Fruit fly (Drosophila melanogaster) whole organism, embryonic: Measurements from ENCODE around the gene CG7896.

ENCODE experiments used
- Atf3 ChIP-seq: fragments of 200-800 bp; sonication (Bioruptor generic); optimal IDR thresholded peaks from 3 replicates; lab custom pipeline; 2016; ENCODE audit warnings: missing biosample characterization, missing genetic modification characterization
- CG11085 ChIP-seq: fragments of 200-800 bp; sonication (Bioruptor generic); IDR thresholded peaks from 2 replicates; pipeline ENCODE4 v1.3.6; 2022; ENCODE audit warnings: missing biosample characterization, missing genetic modification characterization
- CG11456 ChIP-seq: fragments of 200-800 bp; sonication (Bioruptor generic); IDR thresholded peaks from 3 replicates; pipeline ENCODE4 v1.3.6; 2022; ENCODE audit warnings: missing biosample characterization, missing genetic modification characterization
- CG11560 ChIP-seq: fragments of 200-800 bp; sonication (Bioruptor generic); IDR thresholded peaks from 3 replicates; pipeline ENCODE4 v1.3.6; 2022; ENCODE audit warnings: missing biosample characterization, missing genetic modification characterization
- CG12299 ChIP-seq: fragments of 200-800 bp; sonication (Bioruptor generic); optimal IDR thresholded peaks from 2 replicates; lab custom pipeline; 2018; ENCODE audit warnings: missing biosample characterization, mild to moderate bottlenecking, missing genetic modification characterization
- CG13123 ChIP-seq: fragments of 200-800 bp; sonication (Bioruptor generic); optimal IDR thresholded peaks from 2 replicates; lab custom pipeline; 2016; ENCODE audit warnings: missing biosample characterization, missing genetic modification characterization
- CG15696 ChIP-seq: fragments of 200-800 bp; sonication (Bioruptor generic); optimal IDR thresholded peaks from 2 replicates; lab custom pipeline; 2019; ENCODE audit warnings: missing biosample characterization, mild to moderate bottlenecking, missing genetic modification characterization, moderate library complexity
- CG1603 ChIP-seq: fragments of 200-800 bp; sonication (Bioruptor generic); optimal IDR thresholded peaks from 2 replicates; lab custom pipeline; 2019; ENCODE audit warnings: missing biosample characterization, mild to moderate bottlenecking, missing genetic modification characterization, moderate library complexity
- CG16779 ChIP-seq: fragments of 200-800 bp; sonication (Bioruptor generic); IDR thresholded peaks from 2 replicates; pipeline ENCODE4 v1.3.6; 2022; ENCODE audit warnings: missing biosample characterization, missing genetic modification characterization
- CG17361 ChIP-seq: fragments of 200-800 bp; sonication (Bioruptor generic); IDR thresholded peaks from 3 replicates; pipeline ENCODE4 v1.3.6; 2022; ENCODE audit warnings: missing biosample characterization, missing genetic modification characterization
- CG17612 ChIP-seq: fragments of 200-800 bp; sonication (Bioruptor generic); IDR thresholded peaks from 2 replicates; pipeline ENCODE4 v1.3.6; 2022; ENCODE audit warnings: missing biosample characterization, missing genetic modification characterization
- CG17802 ChIP-seq: fragments of 200-800 bp; sonication (Bioruptor generic); optimal IDR thresholded peaks from 2 replicates; lab custom pipeline; 2018; ENCODE audit warnings: missing biosample characterization, mild to moderate bottlenecking, missing genetic modification characterization, moderate library complexity
- CG30403 ChIP-seq: fragments of 200-800 bp; sonication (Bioruptor generic); optimal IDR thresholded peaks from 3 replicates; lab custom pipeline; 2016; ENCODE audit warnings: missing biosample characterization, missing genetic modification characterization
- CG30431 ChIP-seq: fragments of 200-800 bp; sonication (Bioruptor generic); optimal IDR thresholded peaks from 2 replicates; lab custom pipeline; 2017; ENCODE audit warnings: missing biosample characterization, missing genetic modification characterization
- CG3065 ChIP-seq: fragments of 200-800 bp; sonication (Bioruptor generic); optimal IDR thresholded peaks from 2 replicates; lab custom pipeline; 2016; ENCODE audit warnings: missing biosample characterization, missing genetic modification characterization
- CG31224 ChIP-seq: fragments of 200-800 bp; sonication (Bioruptor generic); IDR thresholded peaks from 2 replicates; pipeline ENCODE4 v1.3.6; 2022; ENCODE audit warnings: missing biosample characterization, missing genetic modification characterization
- CG3163 ChIP-seq: fragments of 200-800 bp; sonication (Bioruptor generic); optimal IDR thresholded peaks from 3 replicates; lab custom pipeline; 2016; ENCODE audit warnings: missing biosample characterization, missing genetic modification characterization
- CG32767 ChIP-seq: fragments of 200-800 bp; sonication (Bioruptor generic); IDR thresholded peaks from 2 replicates; pipeline ENCODE4 v1.3.6; 2022; ENCODE audit warnings: missing biosample characterization, missing genetic modification characterization
- CG3407 ChIP-seq: fragments of 200-800 bp; sonication (Bioruptor generic); optimal IDR thresholded peaks from 2 replicates; lab custom pipeline; 2018; ENCODE audit warnings: missing biosample characterization, mild to moderate bottlenecking, missing genetic modification characterization
- CG3847 ChIP-seq: fragments of 200-800 bp; sonication (Bioruptor generic); IDR thresholded peaks from 2 replicates; pipeline ENCODE4 v1.3.6; 2022; ENCODE audit warnings: missing biosample characterization, missing genetic modification characterization
- CG4820 ChIP-seq: fragments of 200-800 bp; sonication (Bioruptor generic); optimal IDR thresholded peaks from 3 replicates; lab custom pipeline; 2016; ENCODE audit warnings: missing biosample characterization, missing genetic modification characterization
- CG7271 ChIP-seq: fragments of 200-800 bp; sonication (Bioruptor generic); optimal IDR thresholded peaks from 2 replicates; lab custom pipeline; 2018; ENCODE audit warnings: missing biosample characterization, mild to moderate bottlenecking, missing genetic modification characterization, moderate library complexity
- CG8281 ChIP-seq: fragments of 200-800 bp; sonication (Bioruptor generic); optimal IDR thresholded peaks from 2 replicates; lab custom pipeline; 2018; ENCODE audit warnings: missing biosample characterization, mild to moderate bottlenecking, missing genetic modification characterization, moderate library complexity
- CG8359 ChIP-seq: fragments of 200-800 bp; sonication (Bioruptor generic); optimal IDR thresholded peaks from 2 replicates; lab custom pipeline; 2017; ENCODE audit warnings: missing biosample characterization, mild to moderate bottlenecking, missing genetic modification characterization, borderline replicate concordance
- Doc3 ChIP-seq: fragments of 200-800 bp; sonication (Bioruptor generic); IDR thresholded peaks from 3 replicates; pipeline ENCODE4 v1.3.6; 2022; ENCODE audit warnings: missing biosample characterization, missing genetic modification characterization; ENCODE audit not compliant: partially characterized antibody
- E2f1 ChIP-seq: fragments of 200-800 bp; sonication (Bioruptor generic); IDR thresholded peaks from 2 replicates; pipeline ENCODE4 v1.3.6; 2022; ENCODE audit warnings: missing biosample characterization, missing genetic modification characterization
- Elba2 ChIP-seq: fragments of 200-800 bp; sonication (Bioruptor generic); optimal IDR thresholded peaks from 3 replicates; lab custom pipeline; 2016; ENCODE audit warnings: missing biosample characterization, missing genetic modification characterization
- Ets97D ChIP-seq: fragments of 200-800 bp; sonication (Bioruptor generic); optimal IDR thresholded peaks from 3 replicates; lab custom pipeline; 2016; ENCODE audit warnings: missing biosample characterization, missing genetic modification characterization
- Fer3 ChIP-seq: fragments of 200-800 bp; sonication (Bioruptor generic); optimal IDR thresholded peaks from 2 replicates; lab custom pipeline; 2018; ENCODE audit warnings: missing biosample characterization, mild to moderate bottlenecking, missing genetic modification characterization, moderate library complexity
- HLH54F ChIP-seq: fragments of 200-800 bp; sonication (Bioruptor generic); optimal IDR thresholded peaks from 3 replicates; lab custom pipeline; 2016; ENCODE audit warnings: missing biosample characterization, missing genetic modification characterization
- Lhr ChIP-seq: fragments of 200-800 bp; sonication (Bioruptor generic); optimal IDR thresholded peaks from 3 replicates; lab custom pipeline; 2017; ENCODE audit warnings: mild to moderate bottlenecking, missing biosample characterization, missing genetic modification reagents, missing genetic modification characterization
- MTF-1 ChIP-seq: fragments of 200-800 bp; sonication (Bioruptor generic); optimal IDR thresholded peaks from 2 replicates; lab custom pipeline; 2018; ENCODE audit warnings: missing biosample characterization, mild to moderate bottlenecking, missing genetic modification characterization, borderline replicate concordance
- Mes4 ChIP-seq: fragments of 200-800 bp; sonication (Bioruptor generic); optimal IDR thresholded peaks from 2 replicates; lab custom pipeline; 2016; ENCODE audit warnings: missing biosample characterization, missing genetic modification characterization
- Sox102F ChIP-seq: fragments of 200-800 bp; sonication (Bioruptor generic); optimal IDR thresholded peaks from 2 replicates; lab custom pipeline; 2018; ENCODE audit warnings: missing biosample characterization, mild to moderate bottlenecking, missing genetic modification characterization, moderate library complexity
- Sry-δ ChIP-seq: fragments of 200-800 bp; sonication (Bioruptor generic); optimal IDR thresholded peaks from 2 replicates; lab custom pipeline; 2016; ENCODE audit warnings: missing biosample characterization, missing genetic modification characterization
- YL-1 ChIP-seq: fragments of 200-800 bp; sonication (Bioruptor generic); optimal IDR thresholded peaks from 3 replicates; lab custom pipeline; 2017; ENCODE audit warnings: missing biosample characterization, mild to moderate bottlenecking, missing genetic modification characterization
- amos ChIP-seq: fragments of 200-800 bp; sonication (Bioruptor generic); IDR thresholded peaks from 2 replicates; pipeline ENCODE4 v1.3.6; 2022; ENCODE audit warnings: missing biosample characterization, missing genetic modification characterization; ENCODE audit not compliant: partially characterized antibody
- br ChIP-seq: fragments of >200 bp; optimal IDR thresholded peaks from 2 replicates; lab custom pipeline; 2017
- cato ChIP-seq: fragments of 200-800 bp; sonication (Bioruptor generic); optimal IDR thresholded peaks from 2 replicates; lab custom pipeline; 2016; ENCODE audit warnings: missing biosample characterization, missing genetic modification characterization, borderline replicate concordance
- dpn ChIP-seq, 2 experiments: fragments of 200-800 bp; sonication (Bioruptor generic); optimal IDR thresholded peaks; 3 replicates each; lab custom pipeline; 2016; ENCODE audit warnings: missing biosample characterization in 2 of 2, missing genetic modification characterization in 2 of 2
- grn ChIP-seq: fragments of 200-800 bp; sonication (Bioruptor generic); optimal IDR thresholded peaks from 3 replicates; lab custom pipeline; 2017; ENCODE audit warnings: missing biosample characterization, missing genetic modification characterization
- h ChIP-seq: fragments of >200 bp; optimal IDR thresholded peaks from 2 replicates; lab custom pipeline; 2017
- nerfin-2 ChIP-seq: fragments of 200-800 bp; sonication (Bioruptor generic); IDR thresholded peaks from 2 replicates; pipeline ENCODE4 v1.3.6; 2022; ENCODE audit warnings: missing biosample characterization, missing genetic modification characterization; ENCODE audit not compliant: partially characterized antibody
- pros ChIP-seq: fragments of 200-800 bp; sonication (Bioruptor generic); optimal IDR thresholded peaks from 3 replicates; lab custom pipeline; 2019; ENCODE audit warnings: missing biosample characterization, mild to moderate bottlenecking, missing genetic modification characterization, moderate library complexity
- salm ChIP-seq: fragments of 200-800 bp; sonication (Bioruptor generic); optimal IDR thresholded peaks from 2 replicates; lab custom pipeline; 2018; ENCODE audit warnings: missing biosample characterization, mild to moderate bottlenecking, missing genetic modification characterization
- shn ChIP-seq: fragments of 200-800 bp; sonication (Bioruptor generic); optimal IDR thresholded peaks from 3 replicates; lab custom pipeline; 2016; ENCODE audit warnings: missing biosample characterization, missing genetic modification characterization
- vnd ChIP-seq: fragments of 200-800 bp; sonication (Bioruptor generic); IDR thresholded peaks from 3 replicates; pipeline ENCODE4 v1.3.6; 2022; ENCODE audit warnings: missing biosample characterization, missing genetic modification characterization; ENCODE audit not compliant: partially characterized antibody
- zen ChIP-seq: fragments of 200-800 bp; sonication (Bioruptor generic); optimal IDR thresholded peaks from 3 replicates; lab custom pipeline; 2018; ENCODE audit warnings: missing biosample characterization, mild to moderate bottlenecking, missing genetic modification characterization, moderate library complexity
- zfh1 ChIP-seq: fragments of 200-800 bp; sonication (Bioruptor generic); IDR thresholded peaks from 3 replicates; pipeline ENCODE4 v1.3.6; 2022; ENCODE audit warnings: missing biosample characterization, missing genetic modification characterization

The CG7896 gene

DNA sequence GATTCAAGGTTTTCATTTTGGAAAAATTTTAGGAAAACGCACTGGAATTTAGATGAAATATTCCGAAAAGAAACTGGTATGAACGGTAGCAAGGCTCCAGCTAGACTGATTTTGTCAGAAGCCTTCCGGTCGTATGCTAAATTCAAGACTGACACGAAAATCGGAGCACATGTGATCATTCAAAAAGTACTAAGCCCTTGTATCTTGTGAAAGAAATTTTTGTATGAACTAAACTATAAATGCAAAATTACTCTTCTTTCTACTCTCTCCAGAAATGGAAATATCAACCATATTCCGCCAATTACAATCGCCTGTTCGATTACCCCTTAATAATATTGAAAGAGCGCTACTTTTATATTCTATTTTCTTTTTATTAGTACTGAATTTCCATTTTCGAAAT, 54.4 kb downstream of the CG7896 start, which contains the start of gene ocn:
TSS of gene ocn (minus strand) at position 101 of the 400 bp plus-strand sequence.
- no peak for TF ChIP-seq cato (GFP tag; lab: Kevin White, UChicago)
- TF ChIP-seq Doc3 (GFP tag; lab: Robert Waterston, UW), result 0 out of 3 replicates have a peak, but pooled peaks have one; percentile 6
- no peak for TF ChIP-seq Elba2
- TF ChIP-seq grn, result no peak
- TF ChIP-seq MTF-1 (GFP tag; lab: Kevin White, UChicago), result no peak

- TF ChIP-seq CG8281 (no peak), CG3065 (no peak), CG3407 (GFP tag; lab: Kevin White, UChicago) (no peak), CG12299 (tag; lab: Kevin White, UChicago) (no peak), shn (GFP tag; lab: Kevin White, UChicago) (no peak), CG7271 (tag; lab: Kevin White, UChicago) (no peak), CG11085 (GFP tag; lab: Robert Waterston, UW) (no peak), CG16779 (GFP tag; lab: Robert Waterston, UW) (no peak), Lhr (GFP tag; lab: Kevin White, UChicago) (no peak), CG17361 (GFP tag; lab: Robert Waterston, UW) (no peak), CG11560 (no peak), CG30431 (GFP tag; lab: Kevin White, UChicago) (no peak), Sox102F (no peak)
Observed at dm6 chr3R:30038628-30039027, 55.4 kb downstream of the CG7896 start, which contains the start of gene janB. janB (minus strand) TSS chr3R:30038728.

dm6 chr3R:30039494-30039893, 56.3 kb downstream of the CG7896 start, which contains the start of the genes janA, Sry-alpha and Sry-beta:
janA (minus strand) TSS chr3R:30039533.
Sry-alpha (plus strand) TSS chr3R:30039719.
Sry-beta (plus strand) TSS chr3R:30039719.
- TF ChIP-seq br (lab: Kevin White, UChicago) (no peak), zfh1 (GFP tag; lab: Robert Waterston, UW) (no peak), zen (peak; percentile 35), HLH54F (GFP tag; lab: Kevin White, UChicago) (no peak), CG3407 (GFP tag; lab: Kevin White, UChicago) (no peak), CG11456 (GFP tag; lab: Robert Waterston, UW) (no peak), nerfin-2 (GFP tag; lab: Robert Waterston, UW) (peak; percentile 99), CG3847 (GFP tag; lab: Robert Waterston, UW) (peak; percentile 52), h (lab: Kevin White, UChicago) (no peak), CG1603 (tag; lab: Kevin White, UChicago) (no peak), CG32767 (GFP tag; lab: Robert Waterston, UW) (peak; percentile 69), Fer3 (tag; lab: Kevin White, UChicago) (no peak), CG30403 (GFP tag; lab: Kevin White, UChicago) (peak; percentile 16), CG13123 (GFP tag; lab: Kevin White, UChicago) (no peak), CG31224 (GFP tag; lab: Robert Waterston, UW) (no peak), YL-1 (GFP tag; lab: Kevin White, UChicago) (peak; percentile 86), dpn (GFP tag; optimal IDR thresholded peaks at IDR 0.05; lab: Kevin White, UChicago) (peak in 1 of 2 experiments; percentile 16), salm (tag; lab: Kevin White, UChicago) (no peak), amos (GFP tag; lab: Robert Waterston, UW) (peak; percentile 99), CG3163 (GFP tag; lab: Kevin White, UChicago) (no peak), CG17802 (tag; lab: Kevin White, UChicago) (no peak), Mes4 (GFP tag; lab: Kevin White, UChicago) (no peak), vnd (GFP tag; lab: Robert Waterston, UW) (peak; percentile 100), CG4820 (GFP tag; lab: Kevin White, UChicago) (no peak), Sry-δ (GFP tag; lab: Kevin White, UChicago) (peak; percentile 96), CG8359 (GFP tag; lab: Kevin White, UChicago) (no peak), Atf3 (GFP tag; lab: Kevin White, UChicago) (no peak), pros (no peak), CG15696 (tag; lab: Kevin White, UChicago) (no peak), CG17612 (GFP tag; lab: Robert Waterston, UW) (no peak), Ets97D (GFP tag; lab: Kevin White, UChicago) (peak; percentile 44), E2f1 (GFP tag; lab: Robert Waterston, UW) (no peak)
